Worm (Caenorhabditis elegans): ENCODE data around the gene Y48A6C.8.

- TF ChIP-seq zfp-3 (GFP tag; conservative IDR thresholded peaks at IDR 0.05) (no peak), ama-1 (optimal IDR thresholded peaks at IDR 0.05) (peak; percentile 96), ces-1 (GFP tag; optimal IDR thresholded peaks at IDR 0.05) (no peak), nhr-77 (tag; optimal IDR thresholded peaks at IDR 0.05) (no peak), aha-1 (tag) (peak; percentile 75), F10B5.3 (tag; optimal IDR thresholded peaks at IDR 0.05) (peak; percentile 66), ctbp-1 (GFP tag; IDR thresholded peaks at IDR 0.05) (peak; percentile 60; the same call in 1 of the 2 replicates), nhr-237 (tag; optimal IDR thresholded peaks at IDR 0.05) (no peak), nhr-76 (tag; optimal IDR thresholded peaks at IDR 0.05) (no peak), ceh-82 (tag; optimal IDR thresholded peaks at IDR 0.05) (no peak), nhr-10 (tag; optimal IDR thresholded peaks at IDR 0.05) (no peak), lim-7 (GFP tag; IDR thresholded peaks at IDR 0.05) (peak; percentile 50; the same call in 1 of the 2 replicates), pha-4 (GFP tag; IDR thresholded peaks at IDR 0.05) (peak; percentile 64; the same call in 1 of the 2 replicates), pha-4 (tag; optimal IDR thresholded peaks at IDR 0.05) (no peak), fos-1 (tag; optimal IDR thresholded peaks at IDR 0.05) (no peak)
Measured at ce11 chrIII:11090870-11091386, 36.5 kb downstream of the Y48A6C.8 start.
